Worm (Caenorhabditis elegans): ENCODE results near the gene cyp-33E2.

Gene cyp-33E2

DNA sequence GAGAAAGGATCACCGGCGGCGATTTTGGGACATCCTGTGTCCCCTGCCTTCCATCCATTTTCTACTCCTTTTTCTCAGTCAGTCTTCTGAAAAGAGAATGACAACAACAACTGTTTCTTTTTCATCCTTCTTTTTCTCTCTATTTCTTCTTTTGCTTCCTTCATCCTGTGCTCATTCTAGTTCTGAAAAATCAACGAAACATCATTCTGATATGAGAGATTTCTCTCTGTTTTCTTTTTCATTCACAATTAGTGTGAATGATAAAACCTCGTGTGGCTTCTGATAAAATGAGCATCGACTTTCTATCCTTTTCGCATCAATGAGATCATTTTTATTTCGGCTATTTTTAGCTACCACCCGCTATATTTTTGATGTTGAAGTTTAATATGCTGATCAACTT lies 6.9 kb upstream of the cyp-33E2 start (continued):
- TF ChIP-seq ces-1 (GFP tag; optimal IDR thresholded peaks at IDR 0.05) (no peak), efl-3 (GFP tag; optimal IDR thresholded peaks at IDR 0.05) (no peak), efl-1 (optimal IDR thresholded peaks at IDR 0.05) (peak in 1 of 2 experiments; percentile 20), efl-1 (GFP tag; optimal IDR thresholded peaks at IDR 0.05 in 1 of 2) (no peak), jun-1 (tag; optimal IDR thresholded peaks at IDR 0.05) (no peak), hlh-17 (GFP tag; optimal IDR thresholded peaks at IDR 0.05; ENCODE audit: borderline replicate concordance) (no peak), fkh-8 (tag; optimal IDR thresholded peaks at IDR 0.05) (no peak), nhr-77 (tag; optimal IDR thresholded peaks at IDR 0.05) (no peak), nhr-20 (tag; optimal IDR thresholded peaks at IDR 0.05) (peak; percentile 50), nhr-19 (GFP tag; conservative IDR thresholded peaks at IDR 0.05) (peak; percentile 66), swsn-7 (tag; optimal IDR thresholded peaks at IDR 0.05) (peak; percentile 4), Y116A8C.19 (tag; optimal IDR thresholded peaks at IDR 0.05; ENCODE audit: borderline replicate concordance) (no peak), fkh-4 (tag; optimal IDR thresholded peaks at IDR 0.05; ENCODE audit: borderline replicate concordance) (no peak), pag-3 (tag; optimal IDR thresholded peaks at IDR 0.05; ENCODE audit: borderline replicate concordance, insufficient read depth) (no peak), unc-98 (GFP tag; IDR thresholded peaks at IDR 0.05) (0 out of 2 replicates have a peak, but pooled peaks have one; percentile 10)

DNA sequence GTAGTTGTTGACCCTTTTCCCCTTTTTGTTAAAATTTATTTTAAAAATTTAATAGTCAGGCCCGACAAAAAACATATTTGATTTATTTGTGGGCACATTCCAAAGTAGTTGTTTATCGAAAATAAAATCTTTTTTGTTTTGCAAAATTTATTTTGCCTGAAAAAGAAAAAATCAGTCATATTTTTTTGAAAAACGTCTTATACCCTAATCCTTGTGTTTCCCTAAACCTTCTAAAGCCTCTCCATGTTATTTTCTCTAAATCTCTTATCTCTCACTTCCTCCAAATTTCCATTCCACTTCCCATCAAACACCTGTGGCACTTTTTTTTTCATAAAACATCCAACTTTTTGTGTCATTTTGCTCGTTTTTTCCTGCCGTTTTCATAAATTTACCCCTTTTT lies 3.9 kb upstream of the cyp-33E2 start:
- TF ChIP-seq unc-86 (tag; optimal IDR thresholded peaks at IDR 0.05), result no peak
- no peak for TF ChIP-seq mef-2 (tag; optimal IDR thresholded peaks at IDR 0.05)
- TF ChIP-seq elt-2 (tag; optimal IDR thresholded peaks at IDR 0.05), result no peak
- TF ChIP-seq lin-35 (GFP tag; optimal IDR thresholded peaks at IDR 0.05), result no peak
- TF ChIP-seq nhr-90 (tag; optimal IDR thresholded peaks at IDR 0.05; ENCODE audit: poor library complexity), result no peak
- TF ChIP-seq lsy-2 (tag; optimal IDR thresholded peaks at IDR 0.05), result no peak
- no peak for TF ChIP-seq ama-1 (optimal IDR thresholded peaks at IDR 0.05)

DNA sequence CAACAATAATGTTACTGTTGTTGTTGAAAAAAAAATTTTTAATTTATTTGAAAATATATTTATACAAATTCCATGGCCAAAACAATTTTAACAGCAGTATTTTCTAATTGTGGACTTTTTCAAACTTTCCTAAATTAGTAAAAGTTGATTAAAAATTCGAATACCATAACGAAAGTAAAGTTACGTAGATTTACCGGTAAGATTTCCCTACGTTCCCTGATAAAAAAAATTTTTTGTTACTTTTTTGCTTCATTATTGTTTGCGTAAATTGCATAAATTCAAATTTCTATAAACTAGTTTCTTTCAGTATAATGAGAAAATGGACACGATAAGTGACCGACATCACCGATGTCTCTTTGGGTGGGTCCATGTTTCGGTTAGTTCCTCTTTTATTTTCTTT lies 3.2 kb upstream of the cyp-33E2 start, which contains the start of gene F42A9.6:
Gene F42A9.6, plus strand, starts transcription at position 301 of the 400 bp plus-strand sequence.
- TF ChIP-seq elt-3 (tag; optimal IDR thresholded peaks at IDR 0.05), result no peak
- TF ChIP-seq hlh-17 (GFP tag; optimal IDR thresholded peaks at IDR 0.05; ENCODE audit: borderline replicate concordance), result no peak
- no peak for TF ChIP-seq ceh-8 (GFP tag; optimal IDR thresholded peaks at IDR 0.05)
- TF ChIP-seq nhr-77 (tag; optimal IDR thresholded peaks at IDR 0.05), result no peak
- no peak for TF ChIP-seq aha-1 (tag; optimal IDR thresholded peaks at IDR 0.05)
- TF ChIP-seq sptf-1 (tag; optimal IDR thresholded peaks at IDR 0.05), result no peak
- no peak for TF ChIP-seq nhr-28 (tag; optimal IDR thresholded peaks at IDR 0.05)
- no peak for TF ChIP-seq hpl-2 (GFP tag; optimal IDR thresholded peaks at IDR 0.05)
- no peak for TF ChIP-seq lir-3 (tag; optimal IDR thresholded peaks at IDR 0.05; ENCODE audit: poor library complexity)

DNA sequence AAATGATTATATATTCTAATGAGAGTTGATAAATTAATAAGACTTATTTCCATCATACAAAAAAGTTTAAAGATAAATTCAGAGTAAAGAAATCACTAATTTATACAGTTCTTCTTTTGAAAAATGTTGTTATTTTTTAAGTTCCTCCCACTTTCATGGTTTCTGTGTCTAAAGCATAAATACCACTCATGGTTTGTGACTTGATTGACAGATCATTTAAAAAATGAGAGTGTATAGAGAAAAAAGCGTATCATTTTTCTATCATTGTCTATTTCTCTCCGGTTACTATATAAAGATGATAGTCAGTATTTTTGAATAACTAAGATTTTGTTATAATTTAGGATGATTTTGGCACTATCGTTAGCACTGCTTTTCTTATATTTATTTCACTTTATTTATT lies 2.5 kb downstream of the cyp-33E2 start, which contains the start of gene cyp-33E3:
Gene cyp-33E3, plus strand, starts transcription at position 316 of the 400 bp plus-strand sequence.
- TF ChIP-seq ceh-90 (tag; optimal IDR thresholded peaks at IDR 0.05) (no peak), lin-14 (GFP tag; optimal IDR thresholded peaks at IDR 0.05) (peak; percentile 24), efl-1 (optimal IDR thresholded peaks at IDR 0.05) (no peak), efl-1 (GFP tag; optimal IDR thresholded peaks at IDR 0.05 in 1 of 2) (peak in 1 of 2 experiments; percentile 11)

DNA sequence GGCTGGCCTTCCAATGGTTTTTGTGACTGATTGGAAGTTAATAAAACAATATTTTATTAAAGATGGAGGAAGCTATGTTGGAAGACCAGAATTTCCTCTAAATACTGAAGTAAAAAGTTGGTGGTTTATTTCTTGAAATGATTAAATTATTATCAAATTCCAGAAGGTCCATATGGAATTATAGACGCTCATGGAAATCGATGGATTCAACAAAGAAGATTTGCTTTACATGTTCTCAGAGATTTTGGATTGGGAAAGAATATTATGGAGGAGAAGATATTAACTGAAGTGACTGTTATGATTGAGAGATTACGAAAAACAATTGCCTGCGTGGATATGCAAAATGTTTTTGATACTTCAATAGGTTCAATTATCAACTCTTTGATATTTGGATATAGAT lies 3.2 kb downstream of the cyp-33E2 start:
- no peak for TF ChIP-seq fkh-10 (GFP tag; optimal IDR thresholded peaks at IDR 0.05)
- TF ChIP-seq dsc-1 (tag; optimal IDR thresholded peaks at IDR 0.05), result no peak
- TF ChIP-seq lin-13 (GFP tag; optimal IDR thresholded peaks at IDR 0.05), result no peak
- no peak for TF ChIP-seq nhr-84 (tag; optimal IDR thresholded peaks at IDR 0.05)
